Worm (Caenorhabditis elegans) whole organism, late embryonic: ENCODE results near the gene ttll-9.

Experiments used
- ets-4 ChIP-seq: sonication (generic microtip); optimal IDR thresholded peaks from 2 replicates; lab custom pipeline; 2016; ENCODE audit warnings: missing genetic modification characterization, missing compliant biosample characterization
- sdc-2 ChIP-seq: sonication (generic microtip); optimal IDR thresholded peaks from 2 replicates; lab custom pipeline; 2016; ENCODE audit warnings: missing genotype, missing genetic modification characterization, missing compliant biosample characterization

DNA sequence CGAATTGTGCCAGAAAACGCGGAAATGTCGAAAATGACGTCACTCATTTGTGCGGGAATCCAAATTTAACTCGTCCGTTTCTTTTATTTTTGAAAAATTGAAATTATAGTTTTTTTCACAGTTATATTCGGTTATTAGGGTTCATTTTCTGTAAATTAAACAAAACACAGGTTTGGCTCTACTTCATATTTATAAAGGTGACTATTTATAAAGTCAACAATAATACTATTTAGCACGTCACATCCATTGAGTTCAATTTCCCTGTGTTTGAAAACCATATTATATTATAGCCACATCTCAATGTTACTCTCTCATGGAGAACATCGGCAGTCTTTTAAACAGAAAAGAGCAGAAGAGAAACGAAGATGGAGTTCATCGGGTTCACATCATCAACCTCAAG is 47.6 kb upstream of the ttll-9 start, which contains the start of gene twk-35:
- TF ChIP-seq sdc-2 (tag; lab: Kevin White, UChicago) (no peak), ets-4 (tag; lab: Kevin White, UChicago) (no peak)
